Worm (Caenorhabditis elegans) whole organism, L3 larva: ENCODE measurements around the gene vha-4.

ENCODE experiments used
- R02D3.7 ChIP-seq: fragments of 150-350 bp; optimal IDR thresholded peaks from 2 replicates; lab custom pipeline; 2014; ENCODE audit warnings: missing biosample characterization, missing genetic modification characterization
- ZK546.5 ChIP-seq: sonication (generic microtip); optimal IDR thresholded peaks from 2 replicates; lab custom pipeline; 2017; ENCODE audit warnings: missing biosample characterization, missing genetic modification characterization
- ceh-16 ChIP-seq: sonication (generic microtip); optimal IDR thresholded peaks from 2 replicates; lab custom pipeline; 2017; ENCODE audit warnings: missing biosample characterization, missing genetic modification characterization
- ceh-28 ChIP-seq: fragments of 150-350 bp; optimal IDR thresholded peaks from 2 replicates; lab custom pipeline; 2014; ENCODE audit warnings: missing biosample characterization, missing genetic modification reagents, missing genetic modification characterization
- ceh-82 ChIP-seq: fragments of 150-350 bp; optimal IDR thresholded peaks from 2 replicates; lab custom pipeline; 2014; ENCODE audit warnings: missing biosample characterization, missing genetic modification characterization
- ceh-9 ChIP-seq: sonication (generic microtip); optimal IDR thresholded peaks from 2 replicates; lab custom pipeline; 2018; ENCODE audit warnings: missing biosample characterization, missing genetic modification characterization
- daf-12 ChIP-seq: fragments of 150-350 bp; optimal IDR thresholded peaks from 2 replicates; lab custom pipeline; 2014; ENCODE audit warnings: missing biosample characterization, missing genetic modification reagents, missing genetic modification characterization
- egl-27 ChIP-seq: sonication (generic microtip); optimal IDR thresholded peaks from 4 replicates; lab custom pipeline; 2017; ENCODE audit warnings: missing biosample characterization, missing genetic modification reagents, missing genetic modification characterization
- egl-5 ChIP-seq: fragments of 150-350 bp; optimal IDR thresholded peaks from 2 replicates; lab custom pipeline; 2017; ENCODE audit warnings: missing biosample characterization, missing genetic modification reagents, missing genetic modification characterization, inconsistent platforms
- elt-1 ChIP-seq: fragments of 150-350 bp; optimal IDR thresholded peaks from 2 replicates; lab custom pipeline; 2014; ENCODE audit warnings: missing biosample characterization, missing genetic modification characterization
- elt-3 ChIP-seq, 3 experiments: fragments of 150-350 bp in 1 of 3; sonication (generic microtip) in 2 of 3; optimal IDR thresholded peaks; 2 replicates in 2 of 3; 4 replicates in 1 of 3; lab custom pipeline; 2014 to 2017; ENCODE audit warnings: missing biosample characterization in 3 of 3, missing genetic modification characterization in 3 of 3
- fkh-10 ChIP-seq: sonication (generic microtip); optimal IDR thresholded peaks from 2 replicates; lab custom pipeline; 2017; ENCODE audit warnings: missing biosample characterization, missing genetic modification reagents, missing genetic modification characterization
- fkh-2 ChIP-seq: fragments of 150-350 bp; optimal IDR thresholded peaks from 2 replicates; lab custom pipeline; 2014; ENCODE audit warnings: missing biosample characterization, missing genetic modification reagents, missing genetic modification characterization
- fos-1 ChIP-seq: fragments of 150-350 bp; optimal IDR thresholded peaks from 2 replicates; lab custom pipeline; 2014; ENCODE audit warnings: missing biosample characterization, missing genetic modification characterization
- hmg-11 ChIP-seq: sonication (generic microtip); optimal IDR thresholded peaks from 2 replicates; lab custom pipeline; 2016; ENCODE audit warnings: missing genetic modification characterization, missing compliant biosample characterization
- jun-1 ChIP-seq: fragments of 150-350 bp; optimal IDR thresholded peaks from 2 replicates; lab custom pipeline; 2014; ENCODE audit warnings: missing biosample characterization, missing genetic modification reagents, missing genetic modification characterization
- lin-39 ChIP-seq: fragments of 150-350 bp; optimal IDR thresholded peaks from 2 replicates; lab custom pipeline; 2018; ENCODE audit warnings: missing biosample characterization, missing genetic modification reagents, missing genetic modification characterization
- lsy-12 ChIP-seq: sonication (generic microtip); optimal IDR thresholded peaks from 2 replicates; lab custom pipeline; 2016; ENCODE audit warnings: mild to moderate bottlenecking, missing genetic modification characterization, missing compliant biosample characterization
- mdl-1 ChIP-seq: fragments of 150-350 bp; optimal IDR thresholded peaks from 2 replicates; lab custom pipeline; 2014; ENCODE audit warnings: missing biosample characterization, missing genetic modification characterization
- mml-1 ChIP-seq: fragments of 150-350 bp; sonication (generic microtip); optimal IDR thresholded peaks from 3 replicates; lab custom pipeline; 2014; ENCODE audit warnings: missing biosample characterization, missing genetic modification characterization
- nfya-1 ChIP-seq: sonication (generic microtip); optimal IDR thresholded peaks from 2 replicates; lab custom pipeline; 2017; ENCODE audit warnings: missing genetic modification characterization, mild to moderate bottlenecking, missing compliant biosample characterization, antibody characterized with exemption, moderate library complexity; ENCODE audit not compliant: insufficient read depth
- nhr-11 ChIP-seq: fragments of 150-350 bp; optimal IDR thresholded peaks from 2 replicates; lab custom pipeline; 2014; ENCODE audit warnings: missing biosample characterization, missing genetic modification characterization
- nhr-12 ChIP-seq: fragments of 150-350 bp; optimal IDR thresholded peaks from 2 replicates; lab custom pipeline; 2014; ENCODE audit warnings: missing biosample characterization, missing genetic modification characterization
- nhr-23 ChIP-seq: fragments of 150-350 bp; optimal IDR thresholded peaks from 2 replicates; lab custom pipeline; 2014; ENCODE audit warnings: missing biosample characterization, missing genetic modification reagents, missing genetic modification characterization
- nhr-237 ChIP-seq: fragments of 150-350 bp; optimal IDR thresholded peaks from 2 replicates; lab custom pipeline; 2014; ENCODE audit warnings: missing biosample characterization, missing genetic modification characterization
- nhr-25 ChIP-seq: sonication (generic microtip); optimal IDR thresholded peaks from 2 replicates; lab custom pipeline; 2017; ENCODE audit warnings: missing biosample characterization, missing genetic modification characterization
- nhr-28 ChIP-seq: fragments of 150-350 bp; optimal IDR thresholded peaks from 2 replicates; lab custom pipeline; 2014; ENCODE audit warnings: missing biosample characterization, missing genetic modification characterization
- nhr-67 ChIP-seq: fragments of 150-350 bp; optimal IDR thresholded peaks from 2 replicates; lab custom pipeline; 2014; ENCODE audit warnings: missing biosample characterization, missing genetic modification characterization
- nhr-76 ChIP-seq: fragments of 150-350 bp; sonication (generic microtip); optimal IDR thresholded peaks from 5 replicates; lab custom pipeline; 2014; ENCODE audit warnings: missing biosample characterization, missing genetic modification characterization
- pha-4 ChIP-seq: fragments of 150-350 bp; optimal IDR thresholded peaks from 2 replicates; lab custom pipeline; 2014; ENCODE audit warnings: missing biosample characterization, missing genetic modification reagents, missing genetic modification characterization
- pqm-1 ChIP-seq: fragments of 150-350 bp; optimal IDR thresholded peaks from 2 replicates; lab custom pipeline; 2017; ENCODE audit warnings: missing biosample characterization, missing genetic modification characterization, inconsistent platforms
- skn-1 ChIP-seq: fragments of 150-350 bp; optimal IDR thresholded peaks from 2 replicates; lab custom pipeline; 2014; ENCODE audit warnings: missing biosample characterization, missing genetic modification characterization
- tbx-2 ChIP-seq: sonication (generic microtip); optimal IDR thresholded peaks from 2 replicates; lab custom pipeline; 2016; ENCODE audit warnings: mild to moderate bottlenecking, missing genetic modification characterization, missing compliant biosample characterization
- unc-39 ChIP-seq: sonication (generic microtip); optimal IDR thresholded peaks from 4 replicates; lab custom pipeline; 2017; ENCODE audit warnings: missing biosample characterization, missing genetic modification characterization
- zag-1 ChIP-seq: fragments of 150-350 bp; optimal IDR thresholded peaks from 2 replicates; lab custom pipeline; 2014; ENCODE audit warnings: missing biosample characterization, missing genetic modification characterization
- ztf-11 ChIP-seq: fragments of 150-350 bp; optimal IDR thresholded peaks from 2 replicates; lab custom pipeline; 2014; ENCODE audit warnings: missing biosample characterization, missing genetic modification characterization
- ztf-4 ChIP-seq: fragments of 150-350 bp; optimal IDR thresholded peaks from 2 replicates; lab custom pipeline; 2014; ENCODE audit warnings: missing biosample characterization, missing genetic modification characterization

Gene vha-4

DNA sequence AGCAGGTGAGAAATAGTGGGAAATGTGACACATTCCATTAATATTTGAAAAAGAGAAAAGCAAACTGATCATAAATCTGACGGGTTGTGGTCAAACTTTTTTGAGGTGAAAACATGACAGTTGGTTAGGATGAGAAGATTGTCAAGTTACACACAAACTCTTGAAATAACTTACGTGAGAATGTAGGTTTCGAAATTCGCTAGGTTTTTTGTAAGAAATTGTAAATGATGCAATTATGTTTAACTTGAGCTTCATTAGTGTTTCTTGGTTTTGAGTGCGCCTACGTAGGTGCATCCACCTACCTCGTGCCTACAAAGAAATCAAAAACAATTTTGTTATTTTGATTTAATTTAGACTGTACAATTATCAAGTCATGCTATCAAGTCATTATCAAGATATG, 43.8 kb downstream of the vha-4 start, which contains the start of gene cex-2:
Gene cex-2, minus strand, starts transcription at position 101 of the 400 bp plus-strand sequence.
- no peak for TF ChIP-seq jun-1 (tag; lab: Kevin White, UChicago)
- no peak for TF ChIP-seq nhr-12 (tag; lab: Kevin White, UChicago)
- TF ChIP-seq pha-4 (tag; lab: Kevin White, UChicago) = peak; percentile 28
- TF ChIP-seq zag-1 = no peak
- no peak for TF ChIP-seq ZK546.5
- no peak for TF ChIP-seq hmg-11

DNA sequence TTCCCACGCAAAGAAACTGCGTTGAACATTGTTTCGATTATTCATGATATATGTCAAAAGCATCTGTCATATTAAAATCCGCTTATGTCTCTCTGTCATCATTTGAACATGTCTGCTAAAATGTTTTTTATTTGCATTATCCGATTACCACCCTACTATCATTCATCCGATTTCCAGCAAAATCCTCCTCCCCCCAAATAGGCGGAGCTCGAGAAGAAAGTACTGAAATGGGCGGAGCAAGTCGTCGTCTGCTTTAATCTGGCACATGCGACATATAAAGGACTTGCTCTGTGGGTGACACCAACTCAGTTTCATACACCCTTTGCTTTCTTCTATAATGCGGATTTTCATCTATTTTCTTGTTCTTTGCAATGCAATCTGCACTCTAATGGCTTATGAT, 47.1 kb downstream of the vha-4 start, which contains the start of gene T09A5.14:
Gene T09A5.14, plus strand, starts transcription at position 301 of the 400 bp plus-strand sequence.
- TF ChIP-seq pqm-1 (tag; lab: Kevin White, UChicago) (no peak), nhr-76 (tag; lab: Kevin White, UChicago) (no peak), zag-1 (no peak), ceh-28 (tag; lab: Kevin White, UChicago) (no peak), daf-12 (tag; lab: Kevin White, UChicago) (no peak), fkh-2 (tag; lab: Kevin White, UChicago) (no peak), nhr-25 (tag; lab: Kevin White, UChicago) (no peak), lsy-12 (tag; lab: Kevin White, UChicago) (no peak), fos-1 (tag; lab: Kevin White, UChicago) (no peak), elt-3 (tag; optimal IDR thresholded peaks at IDR 0.05; lab: Kevin White, UChicago) (no peak), mdl-1 (tag; lab: Kevin White, UChicago) (no peak), jun-1 (tag; lab: Kevin White, UChicago) (no peak), elt-1 (no peak), nhr-67 (tag; lab: Kevin White, UChicago) (no peak), ztf-4 (tag; lab: Kevin White, UChicago) (no peak), nhr-237 (tag; lab: Kevin White, UChicago) (no peak), mml-1 (no peak), nhr-11 (tag; lab: Kevin White, UChicago) (no peak), nhr-23 (tag; lab: Kevin White, UChicago) (no peak), fkh-10 (GFP tag; lab: Kevin White, UChicago) (no peak)

DNA sequence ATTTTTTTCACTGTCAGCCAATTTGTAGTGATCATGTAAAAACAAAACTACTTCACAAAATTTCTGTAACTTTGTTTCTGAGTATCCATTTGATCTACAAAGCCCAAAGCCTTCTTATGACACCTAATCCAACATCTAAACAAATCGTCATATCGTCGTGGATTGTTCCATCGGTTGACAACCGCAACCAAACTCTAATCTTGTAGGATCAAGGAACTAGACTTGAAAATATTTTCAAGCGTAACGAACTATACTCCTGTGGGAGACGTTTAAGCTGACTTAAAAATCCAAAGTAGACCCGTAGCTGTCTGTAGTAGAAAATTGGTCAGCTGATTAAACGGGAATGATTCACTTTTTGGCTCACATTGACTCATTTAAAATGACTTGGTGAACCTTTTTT, 49.5 kb downstream of the vha-4 start:
- no peak for TF ChIP-seq nhr-28 (tag; lab: Kevin White, UChicago)
- TF ChIP-seq skn-1 (tag; lab: Kevin White, UChicago) = no peak
- no peak for TF ChIP-seq nhr-67 (tag; lab: Kevin White, UChicago)
- no peak for TF ChIP-seq hmg-11
- TF ChIP-seq zag-1 = no peak
- TF ChIP-seq ztf-11 (tag; lab: Kevin White, UChicago) = no peak
- no peak for TF ChIP-seq nhr-237 (tag; lab: Kevin White, UChicago)
- no peak for TF ChIP-seq ceh-9 (tag; lab: Kevin White, UChicago)
- TF ChIP-seq ztf-4 (tag; lab: Kevin White, UChicago) = no peak
- no peak for TF ChIP-seq ceh-82
- no peak for TF ChIP-seq egl-5 (tag; lab: Kevin White, UChicago)
- no peak for TF ChIP-seq jun-1 (tag; lab: Kevin White, UChicago)
- no peak for TF ChIP-seq ceh-16
- no peak for TF ChIP-seq R02D3.7
- TF ChIP-seq tbx-2 = no peak
- no peak for TF ChIP-seq fos-1 (tag; lab: Kevin White, UChicago)
- no peak for TF ChIP-seq egl-27 (tag; lab: Kevin White, UChicago)
- no peak for TF ChIP-seq nfya-1 (tag; lab: Kevin White, UChicago)
- no peak for TF ChIP-seq lin-39 (tag; lab: Kevin White, UChicago)
- TF ChIP-seq unc-39 (tag; lab: Kevin White, UChicago) = no peak
